Worm (Caenorhabditis elegans) whole organism, late embryonic: ENCODE measurements around the gene C53A5.17.

ENCODE experiments used
- C08G9.2 ChIP-seq: sonication (generic microtip); optimal IDR thresholded peaks from 2 replicates; lab custom pipeline; 2016; ENCODE audit warnings: mild to moderate bottlenecking, missing genetic modification characterization, moderate library complexity, missing compliant biosample characterization
- C38D4.7 ChIP-seq: fragments of 200-800 bp; sonication (Bioruptor generic); optimal IDR thresholded peaks from 2 replicates; lab custom pipeline; 2018; ENCODE audit warnings: mild to moderate bottlenecking, missing genetic modification characterization, moderate library complexity, missing compliant biosample characterization
- F13H6.1 ChIP-seq: sonication (generic microtip); optimal IDR thresholded peaks from 2 replicates; lab custom pipeline; 2016; ENCODE audit warnings: missing genetic modification characterization, missing compliant biosample characterization
- K02D7.2 ChIP-seq: sonication (generic microtip); optimal IDR thresholded peaks from 2 replicates; lab custom pipeline; 2017; ENCODE audit warnings: mild to moderate bottlenecking, missing genetic modification characterization, missing compliant biosample characterization
- K09A11.1 ChIP-seq: sonication (generic microtip); optimal IDR thresholded peaks from 2 replicates; lab custom pipeline; 2017; ENCODE audit warnings: antibody characterized with exemption, mild to moderate bottlenecking, missing genetic modification characterization, missing compliant biosample characterization; ENCODE audit not compliant: insufficient read depth
- T23F11.4 ChIP-seq: fragments of 200-800 bp; sonication (Bioruptor generic); optimal IDR thresholded peaks from 2 replicates; lab custom pipeline; 2018; ENCODE audit warnings: mild to moderate bottlenecking, missing genetic modification characterization, missing compliant biosample characterization
- Y22D7AL.16 ChIP-seq: sonication (generic microtip); optimal IDR thresholded peaks from 2 replicates; lab custom pipeline; 2016; ENCODE audit warnings: missing genetic modification characterization, missing compliant biosample characterization
- ahr-1 ChIP-seq: sonication (generic microtip); optimal IDR thresholded peaks from 2 replicates; lab custom pipeline; 2016; ENCODE audit warnings: missing genetic modification characterization, missing compliant biosample characterization
- ama-1 ChIP-seq: fragments of 150-350 bp; optimal IDR thresholded peaks from 2 replicates; lab custom pipeline; 2014
- ceh-19 ChIP-seq: fragments of 200-800 bp; sonication (Bioruptor generic); optimal IDR thresholded peaks from 2 replicates; lab custom pipeline; 2018; ENCODE audit warnings: mild to moderate bottlenecking, missing genetic modification characterization, missing compliant biosample characterization
- ceh-2 ChIP-seq: sonication (generic microtip); optimal IDR thresholded peaks from 2 replicates; lab custom pipeline; 2016; ENCODE audit warnings: missing genotype, missing genetic modification characterization, missing compliant biosample characterization
- ceh-22 ChIP-seq: sonication (generic microtip); optimal IDR thresholded peaks from 2 replicates; lab custom pipeline; 2017; ENCODE audit warnings: missing biosample characterization, missing genetic modification characterization
- ceh-31 ChIP-seq: sonication (generic microtip); optimal IDR thresholded peaks from 2 replicates; lab custom pipeline; 2016; ENCODE audit warnings: missing genetic modification characterization, missing compliant biosample characterization
- ceh-34 ChIP-seq: sonication (generic microtip); optimal IDR thresholded peaks from 2 replicates; lab custom pipeline; 2016; ENCODE audit warnings: mild to moderate bottlenecking, missing genetic modification characterization, missing compliant biosample characterization
- ceh-48 ChIP-seq: sonication (generic microtip); optimal IDR thresholded peaks from 2 replicates; lab custom pipeline; 2016; ENCODE audit warnings: missing genetic modification characterization, inconsistent platforms, missing compliant biosample characterization
- dve-1 ChIP-seq: sonication (generic microtip); optimal IDR thresholded peaks from 2 replicates; lab custom pipeline; 2017; ENCODE audit warnings: antibody characterized with exemption, mild to moderate bottlenecking, missing genetic modification characterization, missing compliant biosample characterization
- elt-2 ChIP-seq: sonication (generic microtip); optimal IDR thresholded peaks from 2 replicates; lab custom pipeline; 2016; ENCODE audit warnings: missing genetic modification reagents, missing genetic modification characterization, missing compliant biosample characterization
- ets-4 ChIP-seq: sonication (generic microtip); optimal IDR thresholded peaks from 2 replicates; lab custom pipeline; 2016; ENCODE audit warnings: missing genetic modification characterization, missing compliant biosample characterization
- eyg-1 ChIP-seq: sonication (generic microtip); optimal IDR thresholded peaks from 2 replicates; lab custom pipeline; 2016; ENCODE audit warnings: missing genotype, missing genetic modification characterization, missing compliant biosample characterization
- fax-1 ChIP-seq: sonication (generic microtip); optimal IDR thresholded peaks from 2 replicates; lab custom pipeline; 2016; ENCODE audit warnings: missing genotype, missing genetic modification characterization, missing compliant biosample characterization
- fkh-10 ChIP-seq: fragments of 150-350 bp; optimal IDR thresholded peaks from 2 replicates; lab custom pipeline; 2014; ENCODE audit warnings: missing biosample characterization, missing genetic modification reagents, missing genetic modification characterization
- fkh-6 ChIP-seq: sonication (generic microtip); optimal IDR thresholded peaks from 2 replicates; lab custom pipeline; 2016; ENCODE audit warnings: missing genetic modification characterization, missing compliant biosample characterization
- gmeb-2 ChIP-seq: sonication (generic microtip); optimal IDR thresholded peaks from 2 replicates; lab custom pipeline; 2016; ENCODE audit warnings: missing genetic modification characterization, inconsistent platforms, missing compliant biosample characterization
- hlh-15 ChIP-seq: sonication (generic microtip); optimal IDR thresholded peaks from 2 replicates; lab custom pipeline; 2016; ENCODE audit warnings: missing genetic modification characterization, missing compliant biosample characterization
- hlh-30 ChIP-seq: sonication (generic microtip); optimal IDR thresholded peaks from 2 replicates; lab custom pipeline; 2017; ENCODE audit warnings: antibody characterized with exemption, missing genetic modification characterization, missing compliant biosample characterization; ENCODE audit not compliant: insufficient read depth
- hlh-8 ChIP-seq: sonication (generic microtip); optimal IDR thresholded peaks from 2 replicates; lab custom pipeline; 2016; ENCODE audit warnings: missing genotype, missing genetic modification characterization, missing compliant biosample characterization
- lim-6 ChIP-seq: sonication (generic microtip); optimal IDR thresholded peaks from 2 replicates; lab custom pipeline; 2016; ENCODE audit warnings: missing genetic modification characterization, missing compliant biosample characterization
- lin-11 ChIP-seq: fragments of 200-800 bp; sonication (Bioruptor generic); optimal IDR thresholded peaks from 2 replicates; lab custom pipeline; 2018; ENCODE audit warnings: mild to moderate bottlenecking, missing genetic modification characterization, missing compliant biosample characterization
- odd-2 ChIP-seq: sonication (generic microtip); optimal IDR thresholded peaks from 2 replicates; lab custom pipeline; 2017; ENCODE audit warnings: antibody characterized with exemption, mild to moderate bottlenecking, missing genetic modification characterization, missing compliant biosample characterization
- pat-9 ChIP-seq: fragments of 200-800 bp; sonication (Bioruptor generic); optimal IDR thresholded peaks from 2 replicates; lab custom pipeline; 2018; ENCODE audit warnings: mild to moderate bottlenecking, missing genetic modification characterization, moderate library complexity, missing compliant biosample characterization
- pax-1 ChIP-seq: fragments of 150-350 bp; optimal IDR thresholded peaks from 2 replicates; lab custom pipeline; 2014; ENCODE audit warnings: missing biosample characterization, missing genetic modification characterization
- pha-4 ChIP-seq: fragments of 150-350 bp; optimal IDR thresholded peaks from 2 replicates; lab custom pipeline; 2018; ENCODE audit warnings: missing biosample characterization, missing genetic modification reagents, missing genetic modification characterization
- pqm-1 ChIP-seq: sonication (generic microtip); optimal IDR thresholded peaks from 2 replicates; lab custom pipeline; 2016; ENCODE audit warnings: missing genetic modification characterization, missing compliant biosample characterization
- pros-1 ChIP-seq: fragments of 150-350 bp; optimal IDR thresholded peaks from 2 replicates; lab custom pipeline; 2014; ENCODE audit warnings: missing biosample characterization, missing genetic modification reagents, missing genetic modification characterization
- rnt-1 ChIP-seq: sonication (generic microtip); optimal IDR thresholded peaks from 2 replicates; lab custom pipeline; 2016; ENCODE audit warnings: missing genetic modification characterization, missing compliant biosample characterization
- sdc-2 ChIP-seq: sonication (generic microtip); optimal IDR thresholded peaks from 2 replicates; lab custom pipeline; 2016; ENCODE audit warnings: missing genotype, missing genetic modification characterization, missing compliant biosample characterization
- sox-2 ChIP-seq: fragments of 200-800 bp; sonication (Bioruptor generic); IDR thresholded peaks from 2 replicates; pipeline ENCODE4 v1.3.6; 2022; ENCODE audit warnings: missing genetic modification reagents, missing genetic modification characterization, missing compliant biosample characterization
- syd-9 ChIP-seq: sonication (generic microtip); optimal IDR thresholded peaks from 2 replicates; lab custom pipeline; 2016; ENCODE audit warnings: mild to moderate bottlenecking, missing genetic modification characterization, moderate library complexity, missing compliant biosample characterization
- tbx-7 ChIP-seq: sonication (generic microtip); optimal IDR thresholded peaks from 2 replicates; lab custom pipeline; 2016; ENCODE audit warnings: missing genotype, missing genetic modification characterization, missing compliant biosample characterization
- ttx-3 ChIP-seq: sonication (generic microtip); optimal IDR thresholded peaks from 2 replicates; lab custom pipeline; 2016; ENCODE audit warnings: missing genetic modification reagents, missing genetic modification characterization, missing compliant biosample characterization
- unc-3 ChIP-seq, 2 experiments: fragments of 200-800 bp in 1 of 2; sonication (Bioruptor generic) in 1 of 2; sonication (generic microtip) in 1 of 2; conservative IDR thresholded peaks in 1 of 2; optimal IDR thresholded peaks in 1 of 2; 2 replicates each; pipeline versions ENCODE4 v1.3.6 to Lab custom; 2016 to 2022; ENCODE audit warnings: missing compliant biosample characterization in 2 of 2, missing genetic modification characterization in 2 of 2, missing genetic modification reagents in 1 of 2
- unc-86 ChIP-seq: sonication (generic microtip); optimal IDR thresholded peaks from 2 replicates; lab custom pipeline; 2016; ENCODE audit warnings: missing genetic modification characterization, missing compliant biosample characterization
- ztf-16 ChIP-seq: sonication (generic microtip); optimal IDR thresholded peaks from 2 replicates; lab custom pipeline; 2017; ENCODE audit warnings: missing genetic modification characterization, missing compliant biosample characterization

The C53A5.17 gene

ce11 chrV:14523788-14524582 is 3.1 kb upstream of the C53A5.17 start, which contains the start of gene ril-1 (continued):
- no peak for TF ChIP-seq tbx-7 (tag; lab: Kevin White, UChicago)
- no peak for TF ChIP-seq rnt-1 (tag; lab: Kevin White, UChicago)
- no peak for TF ChIP-seq sox-2 (GFP tag; lab: Robert Waterston, UW)
- TF ChIP-seq odd-2, result no peak
- TF ChIP-seq unc-3 (GFP tag; conservative IDR thresholded peaks at IDR 0.05; lab: Robert Waterston, UW), result no peak
- peak; percentile 1 for TF ChIP-seq unc-3 (tag; optimal IDR thresholded peaks at IDR 0.05; lab: Kevin White, UChicago)
- TF ChIP-seq fkh-10 (GFP tag; lab: Kevin White, UChicago), result no peak
- TF ChIP-seq ceh-22 (tag; lab: Kevin White, UChicago), result no peak
- TF ChIP-seq T23F11.4 (GFP tag; lab: Kevin White, UChicago), result peak; percentile 15
- no peak for TF ChIP-seq syd-9 (tag; lab: Kevin White, UChicago)
- TF ChIP-seq hlh-8, result no peak
- no peak for TF ChIP-seq dve-1
- TF ChIP-seq elt-2, result peak; percentile 74
- TF ChIP-seq ceh-48 (tag; lab: Kevin White, UChicago), result no peak
- TF ChIP-seq hlh-30 (tag; lab: Kevin White, UChicago), result no peak
- TF ChIP-seq ceh-34 (tag; lab: Kevin White, UChicago), result no peak
- TF ChIP-seq lin-11 (tag; lab: Kevin White, UChicago), result no peak
- no peak for TF ChIP-seq K02D7.2 (tag; lab: Kevin White, UChicago)
- no peak for TF ChIP-seq ets-4
- no peak for TF ChIP-seq pqm-1
- TF ChIP-seq ama-1 (lab: Kevin White, UChicago), result no peak
- TF ChIP-seq unc-86, result peak; percentile 33
- TF ChIP-seq fax-1 (tag; lab: Kevin White, UChicago), result peak; percentile 12
- peak; percentile 62 for TF ChIP-seq ztf-16
- TF ChIP-seq ceh-2 (tag; lab: Kevin White, UChicago), result no peak
- TF ChIP-seq F13H6.1 (tag; lab: Kevin White, UChicago), result no peak
- TF ChIP-seq ceh-19 (GFP tag; lab: Kevin White, UChicago), result no peak
- no peak for TF ChIP-seq sdc-2
- TF ChIP-seq C38D4.7 (GFP tag; lab: Kevin White, UChicago), result peak; percentile 33
- peak; percentile 10 for TF ChIP-seq fkh-6
- no peak for TF ChIP-seq C08G9.2 (tag; lab: Kevin White, UChicago)
- no peak for TF ChIP-seq pha-4
- peak; percentile 69 for TF ChIP-seq K09A11.1 (tag; lab: Kevin White, UChicago)
- no peak for TF ChIP-seq lim-6 (tag; lab: Kevin White, UChicago)
- TF ChIP-seq hlh-15 (tag; lab: Kevin White, UChicago), result no peak
- peak; percentile 44 for TF ChIP-seq ceh-31 (tag; lab: Kevin White, UChicago)
- no peak for TF ChIP-seq pros-1
- TF ChIP-seq ttx-3 (tag; lab: Kevin White, UChicago), result peak; percentile 53
- TF ChIP-seq gmeb-2, result peak; percentile 34
- peak; percentile 18 for TF ChIP-seq pat-9 (tag; lab: Kevin White, UChicago)
- no peak for TF ChIP-seq Y22D7AL.16 (tag; lab: Kevin White, UChicago)
- peak; percentile 3 for TF ChIP-seq eyg-1 (tag; lab: Kevin White, UChicago)
- TF ChIP-seq pax-1 (tag; lab: Kevin White, UChicago), result no peak
- no peak for TF ChIP-seq ahr-1 (tag; lab: Kevin White, UChicago)
